Fruit fly (Drosophila melanogaster): ENCODE measurements around the gene Lar.

Lar gene

dm6 chr2L:19582185-19582584 lies 4.2 kb upstream of the Lar start, which contains the start of gene Hakai:
Gene Hakai (minus strand): TSS chr2L:19582474.
- TF ChIP-seq CG4318 (GFP tag; optimal IDR thresholded peaks at IDR 0.05): no peak
- peak; percentile 34 for TF ChIP-seq net (GFP tag; optimal IDR thresholded peaks at IDR 0.05)
- peak; percentile 39 for TF ChIP-seq CG10631 (GFP tag; optimal IDR thresholded peaks at IDR 0.05)
- TF ChIP-seq esn (GFP tag; optimal IDR thresholded peaks at IDR 0.05): peak; percentile 53
- TF ChIP-seq CG6276 (GFP tag; optimal IDR thresholded peaks at IDR 0.05): no peak
- peak; percentile 51 for TF ChIP-seq lz (GFP tag; optimal IDR thresholded peaks at IDR 0.05)
- no peak for TF ChIP-seq fd85E (GFP tag; optimal IDR thresholded peaks at IDR 0.05)
- peak; percentile 36 for TF ChIP-seq CG3032 (tag; optimal IDR thresholded peaks at IDR 0.05)
- peak; percentile 26 for TF ChIP-seq CG8319 (GFP tag; optimal IDR thresholded peaks at IDR 0.05)
- 0 out of 3 replicates have a peak, but pooled peaks have one; percentile 43 for TF ChIP-seq eg (GFP tag; IDR thresholded peaks at IDR 0.05)
- TF ChIP-seq Ets21C (GFP tag; optimal IDR thresholded peaks at IDR 0.05): peak; percentile 25
- peak; percentile 37 for TF ChIP-seq CG7368 (GFP tag; optimal IDR thresholded peaks at IDR 0.05)
- TF ChIP-seq Eip93F (GFP tag; optimal IDR thresholded peaks at IDR 0.05): no peak
- TF ChIP-seq achi (GFP tag; optimal IDR thresholded peaks at IDR 0.05): peak; percentile 42
- no peak for TF ChIP-seq svp (GFP tag)
- peak; percentile 64 for TF ChIP-seq cyc (GFP tag; optimal IDR thresholded peaks at IDR 0.05)
- TF ChIP-seq CG11762 (GFP tag; optimal IDR thresholded peaks at IDR 0.05; ENCODE audit: insufficient read depth): no peak
- TF ChIP-seq CG34406 (GFP tag; optimal IDR thresholded peaks at IDR 0.05): peak; percentile 30
- TF ChIP-seq CG6163 (GFP tag; IDR thresholded peaks at IDR 0.05): peak; percentile 67; the same call in 1 of the 3 replicates
- peak; percentile 46 for TF ChIP-seq Met (GFP tag; optimal IDR thresholded peaks at IDR 0.05)
- TF ChIP-seq salr (GFP tag; optimal IDR thresholded peaks at IDR 0.05): no peak
- TF ChIP-seq CG3919 (GFP tag; optimal IDR thresholded peaks at IDR 0.05): peak; percentile 74
- TF ChIP-seq CG8119 (GFP tag; IDR thresholded peaks at IDR 0.05): no peak; the same call in 2 of the 3 replicates
- peak; percentile 30 for TF ChIP-seq CG32006 (GFP tag; optimal IDR thresholded peaks at IDR 0.05)
- TF ChIP-seq Smox (GFP tag; optimal IDR thresholded peaks at IDR 0.05): peak; percentile 44
- peak; percentile 35 for TF ChIP-seq CG11902 (GFP tag; optimal IDR thresholded peaks at IDR 0.05)
- TF ChIP-seq CG6808 (GFP tag; optimal IDR thresholded peaks at IDR 0.05): no peak
- TF ChIP-seq pdm3 (GFP tag; optimal IDR thresholded peaks at IDR 0.05): peak; percentile 29
- peak in 1 of 2 experiments; percentile 29 for TF ChIP-seq ss (GFP tag; optimal IDR thresholded peaks at IDR 0.05)
- TF ChIP-seq Sox14 (GFP tag; optimal IDR thresholded peaks at IDR 0.05): peak; percentile 57
- no peak for TF ChIP-seq Blimp-1 (GFP tag; optimal IDR thresholded peaks at IDR 0.05)
- no peak for TF ChIP-seq CG8632 (GFP tag; optimal IDR thresholded peaks at IDR 0.05)
- TF ChIP-seq CG9139 (GFP tag; optimal IDR thresholded peaks at IDR 0.05): no peak
- TF ChIP-seq acj6 (GFP tag; optimal IDR thresholded peaks at IDR 0.05): peak; percentile 30
- TF ChIP-seq Eip78C (GFP tag): peak; percentile 57
- no peak for TF ChIP-seq fkh (GFP tag; optimal IDR thresholded peaks at IDR 0.05)
- peak; percentile 55 for TF ChIP-seq Hr39 (GFP tag; optimal IDR thresholded peaks at IDR 0.05)
- no peak for TF ChIP-seq vri (GFP tag; optimal IDR thresholded peaks at IDR 0.05)
- no peak for TF ChIP-seq dac (GFP tag; optimal IDR thresholded peaks at IDR 0.05)
- TF ChIP-seq OdsH (GFP tag; optimal IDR thresholded peaks at IDR 0.05): peak; percentile 50
- TF ChIP-seq Hr4 (GFP tag; optimal IDR thresholded peaks at IDR 0.05): peak; percentile 67
- peak; percentile 5 for TF ChIP-seq Sox15 (GFP tag; optimal IDR thresholded peaks at IDR 0.05)
- TF ChIP-seq CG11294 (GFP tag; IDR thresholded peaks at IDR 0.05): peak; percentile 9; the same call in 1 of the 2 replicates
- TF ChIP-seq dsx (GFP tag; optimal IDR thresholded peaks at IDR 0.05; ENCODE audit: poor library complexity, severe bottlenecking): no peak
- peak; percentile 61 for TF ChIP-seq CG31627 (GFP tag; optimal IDR thresholded peaks at IDR 0.05)
- no peak for TF ChIP-seq Hr38 (GFP tag; optimal IDR thresholded peaks at IDR 0.05)
- TF ChIP-seq Eip75B (GFP tag; optimal IDR thresholded peaks at IDR 0.05): peak; percentile 40
- no peak for TF ChIP-seq CG6792 (GFP tag; optimal IDR thresholded peaks at IDR 0.05)
- TF ChIP-seq spab (GFP tag; optimal IDR thresholded peaks at IDR 0.05): no peak
- no peak for TF ChIP-seq CG10669 (GFP tag; optimal IDR thresholded peaks at IDR 0.05)
- no peak for TF ChIP-seq CG16779 (tag; optimal IDR thresholded peaks at IDR 0.05)
- TF ChIP-seq topi (GFP tag; optimal IDR thresholded peaks at IDR 0.05): peak; percentile 53
